Fruit fly (Drosophila melanogaster): Measurements from ENCODE around the gene hydra.

DNA sequence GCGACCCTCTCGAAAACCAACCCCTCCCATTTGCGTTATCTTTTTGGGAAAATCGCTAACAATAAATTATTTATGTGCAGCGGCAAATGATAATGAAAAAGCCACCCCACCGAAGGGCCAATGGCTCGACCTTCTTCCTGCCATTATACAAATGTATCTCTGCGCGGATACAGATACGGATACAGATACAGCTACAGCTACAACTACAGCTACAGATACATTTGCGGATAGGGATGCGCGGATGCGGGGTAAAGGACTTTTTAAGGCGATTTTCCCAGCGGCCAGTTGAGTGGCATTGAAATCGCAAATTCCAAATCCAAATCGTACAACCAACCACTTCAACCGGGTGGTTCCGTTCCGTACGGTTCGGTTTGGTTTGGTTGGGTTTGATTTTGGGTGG is 32.8 kb upstream of the hydra start:
- TF ChIP-seq CTCF (optimal IDR thresholded peaks at IDR 0.05) (no peak), CG8478 (optimal IDR thresholded peaks at IDR 0.05) (no peak)
